Fruit fly (Drosophila melanogaster) whole organism, adult: ENCODE results near the gene Ccm3.

Experiments used
- CG11617 ChIP-seq: fragments of 200-800 bp; sonication (Bioruptor generic); optimal IDR thresholded peaks from 2 replicates; lab custom pipeline; 2017; ENCODE audit warnings: mild to moderate bottlenecking, missing biosample characterization, missing genetic modification reagents, missing genetic modification characterization
- CG12768 ChIP-seq: fragments of 200-800 bp; sonication (Bioruptor generic); optimal IDR thresholded peaks from 2 replicates; lab custom pipeline; 2017; ENCODE audit warnings: missing biosample characterization, missing genetic modification characterization, mild to moderate bottlenecking, moderate library complexity, missing genetic modification reagents
- CG1620 ChIP-seq: fragments of 200-800 bp; sonication (Bioruptor generic); optimal IDR thresholded peaks from 2 replicates; lab custom pipeline; 2016; ENCODE audit warnings: missing biosample characterization, missing genetic modification characterization
- CG33017 ChIP-seq: fragments of 200-800 bp; sonication (Bioruptor generic); optimal IDR thresholded peaks from 2 replicates; lab custom pipeline; 2018; ENCODE audit warnings: missing biosample characterization, mild to moderate bottlenecking, missing genetic modification characterization, moderate library complexity
- CG7045 ChIP-seq: fragments of 200-800 bp; sonication (Bioruptor generic); optimal IDR thresholded peaks from 2 replicates; lab custom pipeline; 2017; ENCODE audit warnings: missing biosample characterization, mild to moderate bottlenecking, missing genetic modification characterization
- Clk ChIP-seq: fragments of 200-800 bp; sonication (Bioruptor generic); optimal IDR thresholded peaks from 2 replicates; lab custom pipeline; 2017; ENCODE audit warnings: missing biosample characterization, missing genetic modification characterization
- Crg-1 ChIP-seq: fragments of 200-800 bp; sonication (Bioruptor generic); optimal IDR thresholded peaks from 2 replicates; lab custom pipeline; 2016; ENCODE audit warnings: missing biosample characterization, missing genetic modification characterization
- cnc ChIP-seq, 2 experiments: fragments of >200 bp; optimal IDR thresholded peaks; 2 replicates each; lab custom pipeline; 2017
- kay ChIP-seq: fragments of 200-800 bp; sonication (Bioruptor generic); peaks from one replicate; lab custom pipeline; 2016; ENCODE audit warnings: missing biosample characterization, missing genetic modification characterization, borderline replicate concordance
- ovo ChIP-seq: fragments of 200-800 bp; sonication (Bioruptor generic); optimal IDR thresholded peaks from 2 replicates; lab custom pipeline; 2016; ENCODE audit warnings: missing biosample characterization, missing genetic modification characterization
- toe ChIP-seq: fragments of 200-800 bp; sonication (Bioruptor generic); optimal IDR thresholded peaks from 2 replicates; lab custom pipeline; 2016; ENCODE audit warnings: missing biosample characterization, missing genetic modification characterization

DNA sequence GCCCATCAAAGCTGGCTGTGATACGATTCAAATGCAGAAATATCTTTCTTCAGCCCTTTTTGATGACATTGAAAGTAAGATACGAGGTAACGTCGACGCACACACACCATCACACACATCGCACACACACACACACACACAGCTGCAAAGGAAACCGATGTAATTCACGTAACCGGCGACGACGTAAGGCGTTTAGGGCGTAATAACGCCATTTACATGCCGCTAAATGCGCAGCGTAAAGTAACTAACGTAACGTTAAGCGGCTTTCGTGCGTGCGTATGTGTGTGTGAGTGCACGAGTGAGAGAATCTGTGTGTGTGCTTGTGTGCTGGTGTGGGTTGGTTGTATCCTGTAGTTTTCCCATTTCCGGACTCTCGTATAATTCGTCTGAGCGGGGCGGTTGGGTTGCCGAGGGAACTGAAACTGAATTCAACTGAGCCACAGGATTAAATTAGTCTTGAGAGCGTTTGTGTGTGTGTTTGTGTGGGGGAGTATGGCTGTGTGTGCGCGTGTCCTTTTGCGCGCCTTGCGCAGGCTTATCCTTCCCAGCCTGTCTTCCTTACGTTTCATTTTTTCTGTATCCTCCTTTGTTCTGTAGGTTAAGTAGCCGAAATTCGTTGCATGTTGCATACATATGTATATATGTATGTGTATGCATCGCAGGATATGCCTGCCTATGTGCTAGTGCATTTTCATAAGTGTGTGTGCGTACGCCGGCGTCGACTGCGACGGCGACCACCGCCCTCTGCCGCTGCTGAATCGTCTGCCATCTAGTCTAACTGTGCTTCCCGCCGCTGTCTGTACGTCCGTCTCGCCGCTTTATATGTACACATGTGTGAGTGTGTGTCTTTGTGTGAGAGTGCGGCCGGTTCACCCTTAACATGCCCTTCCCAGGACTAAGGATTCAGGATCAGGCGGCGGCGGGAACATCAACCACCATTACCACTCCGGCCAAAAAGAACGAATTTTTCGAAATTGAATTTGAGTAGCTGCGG lies 46.3 kb downstream of the Ccm3 start:
- TF ChIP-seq kay (GFP tag; lab: Kevin White, UChicago) (no peak), CG7045 (GFP tag; lab: Kevin White, UChicago) (no peak), CG33017 (no peak), toe (GFP tag; lab: Kevin White, UChicago) (no peak), cnc (optimal IDR thresholded peaks at IDR 0.05; lab: Kevin White, UChicago) (no peak), CG1620 (no peak), ovo (GFP tag; lab: Kevin White, UChicago) (no peak), Crg-1 (GFP tag; lab: Kevin White, UChicago) (no peak), CG12768 (no peak), CG11617 (no peak), Clk (GFP tag; lab: Kevin White, UChicago) (no peak)
